Worm (Caenorhabditis elegans): Measurements from ENCODE around the gene Y37D8A.6.

ce11 chrIII:12877527-12878234 lies 7.6 kb upstream of the Y37D8A.6 start, which contains the start of the genes cec-7 and enu-3.5:
- no peak for TF ChIP-seq drap-1 (GFP tag; optimal IDR thresholded peaks at IDR 0.05)
- TF ChIP-seq pha-4 (tag; optimal IDR thresholded peaks at IDR 0.05), result no peak
- TF ChIP-seq unc-62 (GFP tag; optimal IDR thresholded peaks at IDR 0.05), result no peak
- no peak for TF ChIP-seq ceh-39 (tag; optimal IDR thresholded peaks at IDR 0.05)
- no peak for TF ChIP-seq elt-1 (tag; optimal IDR thresholded peaks at IDR 0.05; ENCODE audit: borderline replicate concordance, insufficient read depth)
- no peak for TF ChIP-seq ztf-11 (tag; optimal IDR thresholded peaks at IDR 0.05)
- TF ChIP-seq nhr-12 (tag; optimal IDR thresholded peaks at IDR 0.05), result no peak
- TF ChIP-seq nhr-237 (tag; optimal IDR thresholded peaks at IDR 0.05), result no peak
- no peak for TF ChIP-seq snpc-4 (tag; optimal IDR thresholded peaks at IDR 0.05)
- no peak for TF ChIP-seq mab-5 (tag; optimal IDR thresholded peaks at IDR 0.05)
- no peak for TF ChIP-seq lin-13 (tag; optimal IDR thresholded peaks at IDR 0.05)
- no peak for TF ChIP-seq unc-39 (tag; optimal IDR thresholded peaks at IDR 0.05)
- TF ChIP-seq mls-2 (tag; optimal IDR thresholded peaks at IDR 0.05), result no peak
- TF ChIP-seq flh-1 (GFP tag; optimal IDR thresholded peaks at IDR 0.05), result no peak
